Fruit fly (Drosophila melanogaster): ENCODE measurements around the gene Tim17a1.

Gene Tim17a1

DNA sequence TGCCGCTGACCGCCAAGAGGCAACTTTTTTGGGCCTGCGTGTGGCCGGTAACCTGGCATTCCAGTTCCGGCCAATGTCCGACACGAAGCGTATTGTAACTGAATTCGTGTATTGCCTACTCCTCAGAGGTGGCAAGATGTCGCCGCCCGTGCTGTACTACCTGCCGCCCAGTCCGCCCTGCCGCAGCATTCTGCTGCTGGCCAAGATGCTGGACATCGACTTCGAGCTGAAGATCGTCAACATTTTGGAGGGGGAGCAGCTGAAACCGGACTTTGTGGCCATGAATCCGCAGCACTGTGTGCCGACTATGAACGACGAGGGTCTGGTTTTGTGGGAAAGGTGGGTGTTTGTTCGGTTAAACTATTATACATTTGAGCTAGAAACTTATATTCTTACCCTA lies 19.8 kb upstream of the Tim17a1 start:
- TF ChIP-seq Lpt (GFP tag; optimal IDR thresholded peaks at IDR 0.05) (peak; percentile 24), eg (GFP tag; IDR thresholded peaks at IDR 0.05) (0 out of 3 replicates have a peak, but pooled peaks have one; percentile 18), Hr4 (GFP tag; optimal IDR thresholded peaks at IDR 0.05) (no peak), Eip78C (GFP tag) (no peak)

DNA sequence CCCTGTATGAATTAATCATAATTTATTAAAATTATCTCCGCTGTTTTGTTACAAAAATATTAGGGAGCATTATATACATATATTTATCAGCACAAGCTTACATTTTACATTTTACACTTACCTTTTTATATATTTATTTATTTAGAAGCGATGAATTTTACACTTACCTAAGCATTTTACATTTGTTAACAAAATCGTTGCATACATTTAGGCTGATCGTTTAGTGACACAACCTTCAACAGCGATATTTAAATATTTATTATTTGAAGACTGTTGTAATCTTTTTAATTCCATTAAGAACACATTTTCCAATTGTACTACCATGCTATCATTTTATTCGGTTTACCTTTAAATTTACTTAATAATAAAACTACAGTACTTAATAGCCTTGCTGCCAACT lies 19.3 kb upstream of the Tim17a1 start:
- TF ChIP-seq fkh (GFP tag; optimal IDR thresholded peaks at IDR 0.05) = peak; percentile 73
- no peak for TF ChIP-seq CG8119 (GFP tag; IDR thresholded peaks at IDR 0.05)
- TF ChIP-seq Eip93F (GFP tag; optimal IDR thresholded peaks at IDR 0.05) = no peak
- peak; percentile 71 for TF ChIP-seq Eip78C (GFP tag)
- no peak for TF ChIP-seq CG11902 (GFP tag; optimal IDR thresholded peaks at IDR 0.05)
- no peak for TF ChIP-seq OdsH (GFP tag; optimal IDR thresholded peaks at IDR 0.05)

dm6 chr3R:12383036-12383435 lies 18.6 kb upstream of the Tim17a1 start, which contains the start of gene GstD11:
GstD11 (plus strand) TSS chr3R:12383336.
- no peak for TF ChIP-seq Eip93F (GFP tag; optimal IDR thresholded peaks at IDR 0.05)
- no peak for TF ChIP-seq CG8319 (GFP tag; optimal IDR thresholded peaks at IDR 0.05)
- TF ChIP-seq spab (GFP tag; optimal IDR thresholded peaks at IDR 0.05) = no peak
- no peak for TF ChIP-seq achi (GFP tag; optimal IDR thresholded peaks at IDR 0.05)

DNA sequence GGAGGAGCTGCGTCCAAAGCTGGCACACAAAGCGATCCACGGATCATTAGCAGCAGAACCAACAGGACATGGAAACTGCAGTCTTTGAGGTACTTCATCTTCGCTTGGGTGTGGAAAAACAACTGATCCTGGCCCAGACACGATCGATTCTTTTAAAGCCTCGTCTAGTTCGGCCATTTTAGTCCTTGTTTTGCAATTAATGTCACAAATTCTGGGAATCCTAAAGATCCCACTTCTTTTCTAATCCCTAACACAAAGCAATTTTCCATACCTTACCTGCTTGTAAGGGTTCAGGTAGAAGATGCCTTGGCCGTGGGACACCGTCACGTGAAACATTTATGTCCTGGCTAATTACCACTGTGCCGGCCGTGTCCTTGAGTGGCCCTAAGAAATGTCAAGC lies 18.1 kb upstream of the Tim17a1 start, which contains the start of gene CG10035:
CG10035 (minus strand) TSS at position 129 of the 400 bp plus-strand sequence.
- TF ChIP-seq lz (GFP tag; optimal IDR thresholded peaks at IDR 0.05) (no peak), CG6792 (GFP tag; optimal IDR thresholded peaks at IDR 0.05) (no peak), Smox (GFP tag; optimal IDR thresholded peaks at IDR 0.05) (no peak), CG32006 (GFP tag; optimal IDR thresholded peaks at IDR 0.05) (no peak)

DNA sequence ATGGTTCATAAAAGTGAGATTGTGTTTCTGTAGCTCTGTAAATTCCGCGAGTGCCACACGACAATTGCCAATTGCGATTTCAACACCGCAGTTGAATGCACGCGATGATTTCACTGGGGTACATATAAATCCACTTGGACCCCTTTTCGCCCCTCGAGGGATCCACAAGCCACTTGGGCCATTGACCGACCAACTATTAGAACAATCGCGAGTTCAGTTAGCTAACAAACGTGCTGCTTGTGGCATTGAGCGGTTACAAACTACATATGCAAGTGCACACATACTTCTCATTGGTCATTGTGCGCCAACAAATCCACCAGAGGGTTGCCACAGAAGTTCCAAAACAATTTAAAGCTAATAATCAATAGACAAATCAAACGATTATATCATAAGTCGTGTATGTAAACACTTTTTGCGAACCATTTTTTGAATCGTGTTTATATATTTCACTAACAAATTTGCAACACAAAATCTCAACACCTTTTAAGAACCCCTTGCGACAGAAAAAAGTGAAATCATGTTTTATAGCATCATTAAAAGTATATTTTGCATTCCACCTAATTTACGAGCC lies 16.7 kb upstream of the Tim17a1 start:
- TF ChIP-seq Smox (GFP tag; optimal IDR thresholded peaks at IDR 0.05) (no peak), CG6163 (GFP tag; IDR thresholded peaks at IDR 0.05) (peak; percentile 77), Gug (GFP tag; IDR thresholded peaks at IDR 0.05) (0 out of 2 replicates have a peak, but pooled peaks have one; percentile 38), fd59A (GFP tag; optimal IDR thresholded peaks at IDR 0.05) (no peak), CG4318 (GFP tag; optimal IDR thresholded peaks at IDR 0.05) (peak; percentile 54), CG16779 (tag; optimal IDR thresholded peaks at IDR 0.05) (no peak), Hr4 (GFP tag; optimal IDR thresholded peaks at IDR 0.05) (peak; percentile 54), pdm3 (GFP tag; optimal IDR thresholded peaks at IDR 0.05) (peak; percentile 34), CG32006 (GFP tag; optimal IDR thresholded peaks at IDR 0.05) (peak; percentile 78), acj6 (GFP tag; optimal IDR thresholded peaks at IDR 0.05) (no peak), CG15336 (GFP tag; IDR thresholded peaks at IDR 0.05) (peak; percentile 74), Lpt (GFP tag; optimal IDR thresholded peaks at IDR 0.05) (peak; percentile 45), CG11294 (GFP tag; IDR thresholded peaks at IDR 0.05) (peak; percentile 31; the same call in 1 of the 2 replicates), dac (GFP tag; optimal IDR thresholded peaks at IDR 0.05) (peak; percentile 23), vri (GFP tag; optimal IDR thresholded peaks at IDR 0.05) (no peak), net (GFP tag; optimal IDR thresholded peaks at IDR 0.05) (peak; percentile 3), CG6276 (GFP tag; optimal IDR thresholded peaks at IDR 0.05) (peak; percentile 44), eg (GFP tag; IDR thresholded peaks at IDR 0.05) (peak; percentile 54), CG6808 (GFP tag; optimal IDR thresholded peaks at IDR 0.05) (no peak), CG8119 (GFP tag; IDR thresholded peaks at IDR 0.05) (peak; percentile 66), Hr38 (GFP tag; optimal IDR thresholded peaks at IDR 0.05) (no peak), Eip78C (GFP tag) (peak; percentile 60), spab (GFP tag; optimal IDR thresholded peaks at IDR 0.05) (no peak), Ets21C (GFP tag; optimal IDR thresholded peaks at IDR 0.05) (no peak), achi (GFP tag; optimal IDR thresholded peaks at IDR 0.05) (peak; percentile 27), svp (GFP tag) (peak; percentile 70), Sox14 (GFP tag; optimal IDR thresholded peaks at IDR 0.05) (peak; percentile 0)

Data from whole organism, prepupa.